Worm (Caenorhabditis elegans): ENCODE measurements around the gene F35G12.7.

DNA sequence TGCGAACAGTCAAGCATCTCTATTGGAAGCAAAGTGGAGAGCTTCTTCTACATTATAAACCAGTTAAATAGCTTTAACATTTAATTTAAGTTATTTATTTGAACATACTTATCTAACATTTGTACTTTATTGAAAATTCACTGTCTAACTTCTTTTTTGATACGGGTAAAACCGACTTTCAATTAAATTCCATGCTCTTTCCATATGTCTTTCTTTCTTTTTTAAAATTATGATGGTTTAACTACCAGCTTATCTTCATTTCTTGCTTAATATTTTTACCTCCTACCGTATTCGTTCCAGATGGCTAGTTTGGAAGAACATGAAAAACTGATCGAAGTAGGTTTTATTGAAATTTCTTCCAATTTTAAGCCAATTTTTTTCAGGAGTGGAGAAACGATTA is 5.6 kb downstream of the F35G12.7 start, which contains the start of gene F35G12.12:
- no peak for TF ChIP-seq ceh-36 (tag; optimal IDR thresholded peaks at IDR 0.05)
- TF ChIP-seq ama-1 (optimal IDR thresholded peaks at IDR 0.05) = no peak
- no peak for TF ChIP-seq flt-1 (GFP tag; IDR thresholded peaks at IDR 0.05)
- TF ChIP-seq ets-7 (tag; optimal IDR thresholded peaks at IDR 0.05) = no peak
- no peak for TF ChIP-seq hmbx-1 (tag; optimal IDR thresholded peaks at IDR 0.05)
- no peak for TF ChIP-seq pes-1 (GFP tag; IDR thresholded peaks at IDR 0.05)

Measured in whole organism, early embryonic.